Worm (Caenorhabditis elegans) whole organism, young adult: Measurements from ENCODE around the gene nrps-1.

ENCODE experiments used
- B0019.2 ChIP-seq: fragments of 200-800 bp; sonication (Bioruptor generic); conservative IDR thresholded peaks from 2 replicates; pipeline ENCODE4 v1.3.6; 2022; ENCODE audit warnings: missing genetic modification reagents, missing genetic modification characterization, missing compliant biosample characterization
- C17E4.6 ChIP-seq: fragments of 200-800 bp; sonication (Bioruptor generic); IDR thresholded peaks from 2 replicates; pipeline ENCODE4 v1.3.6; 2022; ENCODE audit warnings: missing genetic modification reagents, missing genetic modification characterization, missing compliant biosample characterization
- D2030.7 ChIP-seq: fragments of 200-800 bp; sonication (Bioruptor generic); IDR thresholded peaks from 2 replicates; pipeline ENCODE4 v1.3.6; 2022; ENCODE audit warnings: missing genetic modification reagents, missing genetic modification characterization, missing compliant biosample characterization
- F22D6.2 ChIP-seq: sonication (generic microtip); optimal IDR thresholded peaks from 2 replicates; lab custom pipeline; 2016; ENCODE audit warnings: mild to moderate bottlenecking, missing genetic modification characterization, missing compliant biosample characterization
- F33H1.4 ChIP-seq: fragments of 200-800 bp; sonication (Bioruptor generic); IDR thresholded peaks from 2 replicates; pipeline ENCODE4 v1.3.6; 2022; ENCODE audit warnings: missing genetic modification reagents, missing genetic modification characterization, missing compliant biosample characterization
- F49E8.2 ChIP-seq: sonication (generic microtip); optimal IDR thresholded peaks from 3 replicates; lab custom pipeline; 2017; ENCODE audit warnings: missing genetic modification characterization, mild to moderate bottlenecking, missing compliant biosample characterization, antibody characterized with exemption, moderate library complexity; ENCODE audit not compliant: insufficient read depth
- F52B5.7 ChIP-seq: sonication (generic microtip); optimal IDR thresholded peaks from 2 replicates; lab custom pipeline; 2016; ENCODE audit warnings: mild to moderate bottlenecking, missing genetic modification characterization, missing compliant biosample characterization
- F57C9.4 ChIP-seq: sonication (generic microtip); optimal IDR thresholded peaks from 2 replicates; lab custom pipeline; 2017; ENCODE audit warnings: mild to moderate bottlenecking, missing genetic modification characterization, missing compliant biosample characterization
- Y53F4B.3 ChIP-seq: fragments of 200-800 bp; sonication (Bioruptor generic); IDR thresholded peaks from 2 replicates; pipeline ENCODE4 v1.3.6; 2022; ENCODE audit warnings: missing genetic modification reagents, missing genetic modification characterization, missing compliant biosample characterization
- Y56A3A.18 ChIP-seq: fragments of 200-800 bp; sonication (Bioruptor generic); IDR thresholded peaks from 2 replicates; pipeline ENCODE4 v1.3.6; 2022; ENCODE audit warnings: missing genetic modification reagents, missing genetic modification characterization, missing compliant biosample characterization
- Y79H2A.3 ChIP-seq: fragments of 200-800 bp; sonication (Bioruptor generic); conservative IDR thresholded peaks from 2 replicates; pipeline ENCODE4 v1.3.6; 2022; ENCODE audit warnings: missing genetic modification reagents, missing genetic modification characterization, missing compliant biosample characterization
- atf-7 ChIP-seq: sonication (generic microtip); optimal IDR thresholded peaks from 2 replicates; lab custom pipeline; 2017; ENCODE audit warnings: mild to moderate bottlenecking, missing genetic modification characterization, missing compliant biosample characterization
- attf-3 ChIP-seq: fragments of 200-800 bp; sonication (Bioruptor generic); conservative IDR thresholded peaks from 2 replicates; pipeline ENCODE4 v1.3.6; 2022; ENCODE audit warnings: missing genetic modification reagents, missing genetic modification characterization, missing compliant biosample characterization
- attf-6 ChIP-seq: fragments of 200-800 bp; sonication (Bioruptor generic); IDR thresholded peaks from 2 replicates; pipeline ENCODE4 v1.3.6; 2022; ENCODE audit warnings: missing genetic modification reagents, missing genetic modification characterization, missing compliant biosample characterization
- ceh-40 ChIP-seq: fragments of 200-800 bp; sonication (Bioruptor generic); IDR thresholded peaks from 2 replicates; pipeline ENCODE4 v1.3.6; 2022; ENCODE audit warnings: missing genetic modification characterization, missing compliant biosample characterization
- ceh-91 ChIP-seq: fragments of 200-800 bp; sonication (Bioruptor generic); IDR thresholded peaks from 2 replicates; pipeline ENCODE4 v1.3.6; 2022; ENCODE audit warnings: missing genetic modification reagents, missing genetic modification characterization, missing compliant biosample characterization
- dox-1 ChIP-seq: fragments of 200-800 bp; sonication (Bioruptor generic); IDR thresholded peaks from 2 replicates; pipeline ENCODE4 v1.3.6; 2022; ENCODE audit warnings: missing genetic modification reagents, missing genetic modification characterization, missing compliant biosample characterization
- gei-17 ChIP-seq: fragments of 200-800 bp; sonication (Bioruptor generic); optimal IDR thresholded peaks from 2 replicates; lab custom pipeline; 2018; ENCODE audit warnings: mild to moderate bottlenecking, missing genetic modification characterization, missing compliant biosample characterization
- him-1 ChIP-seq: sonication (generic microtip); optimal IDR thresholded peaks from 2 replicates; lab custom pipeline; 2016; ENCODE audit warnings: missing genotype, missing genetic modification reagents, missing genetic modification characterization, missing compliant biosample characterization
- hrde-1 ChIP-seq: sonication (generic microtip); optimal IDR thresholded peaks from 2 replicates; lab custom pipeline; 2016; ENCODE audit warnings: missing genetic modification characterization, mild to moderate bottlenecking, missing compliant biosample characterization, moderate library complexity, missing genotype, missing genetic modification reagents, borderline replicate concordance
- lin-26 ChIP-seq: fragments of 200-800 bp; sonication (Bioruptor generic); IDR thresholded peaks from 2 replicates; pipeline ENCODE4 v1.3.6; 2022; ENCODE audit warnings: missing genetic modification reagents, missing genetic modification characterization, missing compliant biosample characterization
- lsl-1 ChIP-seq: fragments of 200-800 bp; sonication (Bioruptor generic); optimal IDR thresholded peaks from 2 replicates; lab custom pipeline; 2018; ENCODE audit warnings: mild to moderate bottlenecking, missing genetic modification characterization, moderate library complexity, missing compliant biosample characterization
- lsy-27 ChIP-seq: sonication (generic microtip); optimal IDR thresholded peaks from 2 replicates; lab custom pipeline; 2017; ENCODE audit warnings: missing genetic modification characterization, mild to moderate bottlenecking, missing compliant biosample characterization, antibody characterized with exemption, missing genotype, borderline replicate concordance; ENCODE audit not compliant: insufficient read depth
- madf-6 ChIP-seq: fragments of 200-800 bp; sonication (Bioruptor generic); IDR thresholded peaks from 2 replicates; pipeline ENCODE4 v1.3.6; 2022; ENCODE audit warnings: missing genetic modification reagents, missing genetic modification characterization, missing compliant biosample characterization
- madf-8 ChIP-seq: fragments of 200-800 bp; sonication (Bioruptor generic); conservative IDR thresholded peaks from 2 replicates; pipeline ENCODE4 v1.3.6; 2022; ENCODE audit warnings: missing genetic modification reagents, missing genetic modification characterization, missing compliant biosample characterization
- mes-4 ChIP-seq: sonication (generic microtip); optimal IDR thresholded peaks from 2 replicates; lab custom pipeline; 2016; ENCODE audit warnings: missing genotype, missing genetic modification characterization, missing compliant biosample characterization
- nfya-1 ChIP-seq: sonication (generic microtip); optimal IDR thresholded peaks from 2 replicates; lab custom pipeline; 2017; ENCODE audit warnings: antibody characterized with exemption, missing compliant biosample characterization, missing genetic modification characterization, borderline replicate concordance; ENCODE audit not compliant: insufficient read depth
- nfyb-1 ChIP-seq: fragments of 200-800 bp; sonication (Bioruptor generic); IDR thresholded peaks from 2 replicates; pipeline ENCODE4 v1.3.6; 2022; ENCODE audit warnings: missing genetic modification reagents, missing genetic modification characterization, missing compliant biosample characterization
- rec-8 ChIP-seq, 2 experiments: sonication (generic microtip); optimal IDR thresholded peaks; 2 replicates each; lab custom pipeline; 2016; ENCODE audit warnings: mild to moderate bottlenecking in 2 of 2, missing genetic modification characterization in 2 of 2, missing genetic modification reagents in 2 of 2, missing genotype in 2 of 2, missing biosample characterization in 1 of 2, missing compliant biosample characterization in 1 of 2, moderate library complexity in 1 of 2
- repo-1 ChIP-seq: sonication (generic microtip); optimal IDR thresholded peaks from 2 replicates; lab custom pipeline; 2017; ENCODE audit warnings: mild to moderate bottlenecking, missing genetic modification characterization, missing compliant biosample characterization
- rpc-1 ChIP-seq, 2 experiments: fragments of 150-350 bp in 1 of 2; sonication (generic microtip) in 1 of 2; optimal IDR thresholded peaks; 2 replicates each; lab custom pipeline; 2014 to 2018; ENCODE audit warnings: missing biosample characterization in 1 of 2, missing genetic modification characterization in 1 of 2, missing genetic modification reagents in 1 of 2, missing genotype in 1 of 2
- sdz-38 ChIP-seq: sonication (generic microtip); optimal IDR thresholded peaks from 2 replicates; lab custom pipeline; 2016; ENCODE audit warnings: missing genotype, missing genetic modification characterization, missing compliant biosample characterization
- snpc-3.4 ChIP-seq: sonication (generic microtip); optimal IDR thresholded peaks from 2 replicates; lab custom pipeline; 2017; ENCODE audit warnings: missing genetic modification characterization, mild to moderate bottlenecking, missing compliant biosample characterization, antibody characterized with exemption, moderate library complexity, missing genotype, missing genetic modification reagents
- sptf-2 ChIP-seq: fragments of 200-800 bp; sonication (Bioruptor generic); optimal IDR thresholded peaks from 2 replicates; lab custom pipeline; 2018; ENCODE audit warnings: mild to moderate bottlenecking, missing genetic modification characterization, missing compliant biosample characterization
- tbp1 ChIP-seq: fragments of 200-800 bp; sonication (Bioruptor generic); optimal IDR thresholded peaks from 2 replicates; lab custom pipeline; 2018; ENCODE audit warnings: mild to moderate bottlenecking, missing genetic modification characterization, missing compliant biosample characterization
- tbx-9 ChIP-seq: sonication (generic microtip); optimal IDR thresholded peaks from 2 replicates; lab custom pipeline; 2016; ENCODE audit warnings: borderline replicate concordance, missing genetic modification characterization, inconsistent platforms, missing compliant biosample characterization
- xnd-1 ChIP-seq: sonication (generic microtip); optimal IDR thresholded peaks from 2 replicates; lab custom pipeline; 2016; ENCODE audit warnings: missing genotype, missing genetic modification reagents, missing genetic modification characterization, missing compliant biosample characterization
- ztf-18 ChIP-seq: sonication (generic microtip); optimal IDR thresholded peaks from 2 replicates; lab custom pipeline; 2016; ENCODE audit warnings: missing genotype, mild to moderate bottlenecking, missing genetic modification characterization, missing compliant biosample characterization
- ztf-22 ChIP-seq: fragments of 200-800 bp; sonication (Bioruptor generic); optimal IDR thresholded peaks from 2 replicates; lab custom pipeline; 2018; ENCODE audit warnings: mild to moderate bottlenecking, missing genetic modification characterization, moderate library complexity, missing compliant biosample characterization
- ztf-28 ChIP-seq: fragments of 200-800 bp; sonication (Bioruptor generic); IDR thresholded peaks from 2 replicates; pipeline ENCODE4 v1.3.6; 2022; ENCODE audit warnings: missing genetic modification reagents, missing genetic modification characterization, missing compliant biosample characterization
- ztf-6 ChIP-seq: fragments of 200-800 bp; sonication (Bioruptor generic); IDR thresholded peaks from 2 replicates; pipeline ENCODE4 v1.3.6; 2022; ENCODE audit warnings: missing genetic modification reagents, missing genetic modification characterization, missing compliant biosample characterization

The nrps-1 gene

DNA sequence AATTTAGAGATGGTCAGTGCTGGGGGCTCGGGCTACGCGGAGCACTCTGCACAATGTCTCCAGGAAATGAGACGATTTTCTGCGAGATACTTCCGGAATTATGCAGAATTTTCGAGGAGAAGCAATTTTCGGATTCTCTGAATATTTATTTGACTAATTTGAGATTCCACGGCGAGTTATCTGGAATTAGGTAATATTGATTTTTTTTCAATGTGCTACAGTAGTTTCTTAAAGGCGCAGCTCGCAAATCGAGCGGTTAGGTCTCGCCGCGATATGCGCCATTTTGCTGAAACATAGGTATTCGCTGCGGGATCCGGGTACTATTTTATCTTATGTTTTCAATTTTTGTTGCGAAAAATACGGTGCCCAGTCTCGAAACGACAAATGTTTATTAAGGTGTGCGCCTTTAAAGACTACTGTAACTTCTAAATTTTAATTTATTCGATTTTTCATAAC, at the start of gene nrps-1:
Gene nrps-1 (plus strand): TSS at position 51 of the 456 bp plus-strand sequence.
- TF ChIP-seq xnd-1 (tag; lab: Kevin White, UChicago) (peak; percentile 53), F52B5.7 (no peak), B0019.2 (GFP tag; lab: Robert Waterston, UW) (no peak), madf-8 (GFP tag; lab: Robert Waterston, UW) (0 out of 2 replicates have a peak, but pooled peaks have one; percentile 16), ztf-18 (tag; lab: Kevin White, UChicago) (no peak), Y79H2A.3 (GFP tag; lab: Robert Waterston, UW) (no peak), repo-1 (tag; lab: Kevin White, UChicago) (no peak), mes-4 (tag; lab: Kevin White, UChicago) (no peak), madf-6 (GFP tag; lab: Robert Waterston, UW) (peak; percentile 41; the same call in 1 of the 2 replicates), ceh-91 (0 out of 2 replicates have a peak, but pooled peaks have one; percentile 15), tbp1 (GFP tag; lab: Kevin White, UChicago) (no peak), lsl-1 (GFP tag; lab: Kevin White, UChicago) (peak; percentile 74), F33H1.4 (GFP tag; lab: Robert Waterston, UW) (peak; percentile 74), sptf-2 (GFP tag; lab: Kevin White, UChicago) (no peak), dox-1 (GFP tag; lab: Robert Waterston, UW) (peak; percentile 29; the same call in 1 of the 2 replicates), Y53F4B.3 (GFP tag; lab: Robert Waterston, UW) (no peak)

DNA sequence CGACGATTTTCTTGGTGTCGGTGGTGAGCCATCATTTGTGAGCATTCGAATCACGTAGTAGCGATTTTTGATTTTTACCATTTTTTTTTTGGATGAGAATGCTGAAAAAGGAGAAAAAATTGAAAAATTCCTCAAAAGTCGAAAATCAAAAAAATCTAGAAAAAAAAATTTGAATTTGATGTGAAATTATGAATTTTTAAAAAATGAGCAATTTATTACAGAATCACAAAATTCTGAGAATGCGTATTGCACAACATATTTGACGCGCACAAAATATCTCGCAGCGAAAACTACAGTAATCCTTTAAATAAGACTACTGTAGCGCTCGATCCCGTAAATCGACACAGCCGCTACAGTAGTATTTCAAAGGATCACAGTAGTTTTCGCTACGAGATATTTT, 47.2 kb upstream of the nrps-1 start, which contains the start of gene popl-5:
Gene popl-5 (minus strand): TSS at position 101 of the 400 bp plus-strand sequence.
- TF ChIP-seq gei-17 (GFP tag; lab: Kevin White, UChicago) (no peak), hrde-1 (tag; lab: Kevin White, UChicago) (no peak), F57C9.4 (no peak), Y56A3A.18 (GFP tag; lab: Robert Waterston, UW) (no peak), rec-8 (tag; optimal IDR thresholded peaks at IDR 0.05; lab: Kevin White, UChicago) (no peak), attf-3 (GFP tag; lab: Robert Waterston, UW) (no peak), nfya-1 (tag; lab: Kevin White, UChicago) (no peak), sdz-38 (tag; lab: Kevin White, UChicago) (no peak), atf-7 (tag; lab: Kevin White, UChicago) (no peak), ztf-6 (GFP tag; lab: Robert Waterston, UW) (no peak), F49E8.2 (tag; lab: Kevin White, UChicago) (no peak), D2030.7 (no peak), snpc-3.4 (no peak), him-1 (tag; lab: Kevin White, UChicago) (no peak)
- TF ChIP-seq, all 124 proteins: peak for 0

DNA sequence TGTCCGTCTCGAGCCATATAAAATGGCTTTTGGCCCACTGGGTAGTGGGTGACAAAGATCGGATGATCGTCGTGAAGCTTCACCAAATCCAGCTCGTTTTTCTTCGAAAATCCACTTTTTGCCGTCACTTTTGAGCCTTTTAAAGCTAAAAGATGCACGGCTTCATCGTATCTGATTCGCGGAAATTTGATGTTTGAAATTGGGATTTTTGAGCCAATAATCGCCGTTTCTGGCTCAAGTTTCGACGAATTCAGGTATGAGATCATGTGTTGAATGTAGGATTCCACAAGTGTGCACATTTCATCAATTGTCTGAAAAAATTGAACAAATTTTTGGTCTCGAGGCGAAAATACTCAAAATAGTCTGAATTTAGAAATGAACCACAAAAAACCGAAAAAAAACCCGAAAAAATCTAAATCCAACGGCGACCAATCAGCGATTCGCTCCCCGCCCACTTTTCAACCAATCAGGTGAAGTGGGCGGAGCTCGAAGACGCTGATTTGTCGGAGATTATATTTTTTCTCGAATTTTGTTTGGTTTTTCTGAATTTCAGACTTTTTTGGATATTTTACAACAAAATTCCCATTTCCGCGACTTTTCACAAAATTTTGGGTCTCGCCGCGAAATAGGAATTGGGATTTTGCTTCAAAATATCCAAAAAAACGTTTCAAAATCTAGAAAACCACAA, 45.7 kb upstream of the nrps-1 start:
- TF ChIP-seq rpc-1 (optimal IDR thresholded peaks at IDR 0.05; lab: Kevin White, UChicago) (no peak), rpc-1 (tag; optimal IDR thresholded peaks at IDR 0.05; lab: Kevin White, UChicago) (no peak), ztf-22 (GFP tag; lab: Kevin White, UChicago) (no peak), C17E4.6 (no peak), ceh-40 (GFP tag; lab: Robert Waterston, UW) (no peak), F57C9.4 (no peak), attf-6 (no peak), him-1 (tag; lab: Kevin White, UChicago) (no peak), tbx-9 (tag; lab: Kevin White, UChicago) (no peak), lin-26 (GFP tag; lab: Robert Waterston, UW) (no peak), F22D6.2 (tag; lab: Kevin White, UChicago) (no peak), ztf-28 (GFP tag; lab: Robert Waterston, UW) (no peak), lsy-27 (tag; lab: Kevin White, UChicago) (no peak), nfyb-1 (no peak)
- TF ChIP-seq, all 124 proteins: peak for 0
